Worm (Caenorhabditis elegans) whole organism, mixed stage, embryonic: ENCODE data around the gene bcl-7.

ENCODE experiments used
- elt-3 ChIP-seq: fragments of 150-350 bp; optimal IDR thresholded peaks from 2 replicates; lab custom pipeline; 2014; ENCODE audit warnings: missing biosample characterization, missing genetic modification characterization
- lin-13 ChIP-seq: fragments of 150-350 bp; optimal IDR thresholded peaks from 2 replicates; lab custom pipeline; 2014; ENCODE audit warnings: missing biosample characterization, missing genetic modification characterization
- lsy-2 ChIP-seq: fragments of 150-350 bp; optimal IDR thresholded peaks from 2 replicates; lab custom pipeline; 2014; ENCODE audit warnings: missing biosample characterization, missing genetic modification characterization
- nhr-76 ChIP-seq: sonication (generic microtip); optimal IDR thresholded peaks from 2 replicates; lab custom pipeline; 2017; ENCODE audit warnings: missing biosample characterization, missing genetic modification characterization
- snpc-4 ChIP-seq: fragments of 150-350 bp; optimal IDR thresholded peaks from 2 replicates; lab custom pipeline; 2014; ENCODE audit warnings: missing biosample characterization, missing genetic modification characterization
- sptf-1 ChIP-seq: sonication (generic microtip); optimal IDR thresholded peaks from 2 replicates; lab custom pipeline; 2017; ENCODE audit warnings: mild to moderate bottlenecking, missing genetic modification characterization, moderate library complexity, missing compliant biosample characterization
- tbx-8 ChIP-seq: fragments of 200-800 bp; sonication (Bioruptor generic); optimal IDR thresholded peaks from 2 replicates; lab custom pipeline; 2018; ENCODE audit warnings: mild to moderate bottlenecking, missing genetic modification characterization, moderate library complexity, missing compliant biosample characterization
- unc-39 ChIP-seq: fragments of 150-350 bp; optimal IDR thresholded peaks from 2 replicates; lab custom pipeline; 2014; ENCODE audit warnings: missing biosample characterization, missing genetic modification characterization
- unc-62 ChIP-seq: fragments of 150-350 bp; optimal IDR thresholded peaks from 2 replicates; lab custom pipeline; 2014; ENCODE audit warnings: missing biosample characterization, missing genetic modification reagents, missing genetic modification characterization

- no peak for TF ChIP-seq lin-13 (tag; lab: Kevin White, UChicago)
- no peak for TF ChIP-seq sptf-1 (tag; lab: Kevin White, UChicago)
- TF ChIP-seq unc-39 (tag; lab: Kevin White, UChicago) = no peak
- no peak for TF ChIP-seq unc-62
- TF ChIP-seq snpc-4 = no peak
- TF ChIP-seq elt-3 (tag; lab: Kevin White, UChicago) = no peak
- no peak for TF ChIP-seq lsy-2 (tag; lab: Kevin White, UChicago)
- TF ChIP-seq tbx-8 (GFP tag; lab: Kevin White, UChicago) = no peak
- no peak for TF ChIP-seq nhr-76 (tag; lab: Kevin White, UChicago)
Observed at ce11 chrIII:5961560-5961959, 35.7 kb downstream of the bcl-7 start.
